Worm (Caenorhabditis elegans): ENCODE data around the gene nspc-14.

- TF ChIP-seq fos-1 (tag; optimal IDR thresholded peaks at IDR 0.05) (no peak), skn-1 (tag; optimal IDR thresholded peaks at IDR 0.05) (no peak), ama-1 (optimal IDR thresholded peaks at IDR 0.05) (no peak), tbx-2 (tag; optimal IDR thresholded peaks at IDR 0.05) (no peak), fkh-8 (tag; optimal IDR thresholded peaks at IDR 0.05) (no peak)
Observed at ce11 chrX:12406592-12406991, 47.7 kb upstream of the nspc-14 start.
